Worm (Caenorhabditis elegans) whole organism, L4 larva: ENCODE data around the gene nhr-286.

Source experiments
- F26F4.8 ChIP-seq: fragments of 200-800 bp; sonication (Bioruptor generic); conservative IDR thresholded peaks from 2 replicates; pipeline ENCODE4 v1.3.6; 2022; ENCODE audit warnings: missing genetic modification characterization, missing compliant biosample characterization
- F44E2.7 ChIP-seq: fragments of 200-800 bp; sonication (Bioruptor generic); IDR thresholded peaks from 2 replicates; pipeline ENCODE4 v2.1.2; 2022; ENCODE audit warnings: missing genetic modification characterization, missing compliant biosample characterization
- F49E8.2 ChIP-seq: sonication (generic microtip); optimal IDR thresholded peaks from 2 replicates; lab custom pipeline; 2016; ENCODE audit warnings: missing compliant biosample characterization, mild to moderate bottlenecking, missing genetic modification characterization, borderline replicate concordance
- Y48G9A.11 ChIP-seq: fragments of 200-800 bp; sonication (Bioruptor generic); IDR thresholded peaks from 2 replicates; pipeline ENCODE4 v1.3.6; 2022; ENCODE audit warnings: missing genetic modification reagents, missing genetic modification characterization, missing compliant biosample characterization
- Y5F2A.4 ChIP-seq: fragments of 200-800 bp; sonication (Bioruptor generic); optimal IDR thresholded peaks from 2 replicates; lab custom pipeline; 2018; ENCODE audit warnings: mild to moderate bottlenecking, missing genetic modification characterization, missing compliant biosample characterization
- Y75B8A.6 ChIP-seq: fragments of 200-800 bp; sonication (Bioruptor generic); IDR thresholded peaks from 2 replicates; pipeline ENCODE4 v1.3.6; 2022; ENCODE audit warnings: missing genetic modification reagents, missing genetic modification characterization, missing compliant biosample characterization
- attf-4 ChIP-seq: sonication (generic microtip); optimal IDR thresholded peaks from 3 replicates; lab custom pipeline; 2017; ENCODE audit warnings: missing biosample characterization, missing genetic modification characterization
- ceh-82 ChIP-seq: sonication (generic microtip); optimal IDR thresholded peaks from 2 replicates; lab custom pipeline; 2017; ENCODE audit warnings: missing biosample characterization, missing genetic modification characterization
- daf-12 ChIP-seq: fragments of 150-350 bp; optimal IDR thresholded peaks from 2 replicates; lab custom pipeline; 2014; ENCODE audit warnings: missing biosample characterization, missing genetic modification reagents, missing genetic modification characterization
- daf-16 ChIP-seq, 3 experiments: sonication (generic microtip); optimal IDR thresholded peaks; 2 replicates each; lab custom pipeline; 2016 to 2017; ENCODE audit warnings: missing genetic modification characterization in 3 of 3, missing genetic modification reagents in 3 of 3, mild to moderate bottlenecking in 2 of 3, missing compliant biosample characterization in 2 of 3, missing biosample characterization in 1 of 3, moderate library complexity in 1 of 3
- daf-19 ChIP-seq: fragments of 200-800 bp; sonication (Bioruptor generic); conservative IDR thresholded peaks from 2 replicates; pipeline ENCODE4 v1.3.6; 2022; ENCODE audit warnings: missing genetic modification characterization, missing compliant biosample characterization
- dmd-6 ChIP-seq: fragments of 200-800 bp; sonication (Bioruptor generic); IDR thresholded peaks from 2 replicates; pipeline ENCODE4 v1.3.6; 2022; ENCODE audit warnings: missing genetic modification reagents, missing genetic modification characterization, missing compliant biosample characterization
- dmd-8 ChIP-seq: fragments of 200-800 bp; sonication (Bioruptor generic); IDR thresholded peaks from 2 replicates; pipeline ENCODE4 v1.3.6; 2022; ENCODE audit warnings: missing genetic modification characterization, missing compliant biosample characterization
- dve-1 ChIP-seq: sonication (generic microtip); optimal IDR thresholded peaks from 2 replicates; lab custom pipeline; 2017; ENCODE audit warnings: antibody characterized with exemption, mild to moderate bottlenecking, missing genetic modification characterization, missing compliant biosample characterization; ENCODE audit not compliant: insufficient read depth
- egl-43 ChIP-seq: fragments of 200-800 bp; sonication (Bioruptor generic); IDR thresholded peaks from 2 replicates; pipeline ENCODE4 v1.3.6; 2022; ENCODE audit warnings: missing genetic modification reagents, missing genetic modification characterization, missing compliant biosample characterization
- fkh-10 ChIP-seq: fragments of 150-350 bp; optimal IDR thresholded peaks from 2 replicates; lab custom pipeline; 2014; ENCODE audit warnings: missing biosample characterization, missing genetic modification reagents, missing genetic modification characterization
- fos-1 ChIP-seq: fragments of 150-350 bp; optimal IDR thresholded peaks from 2 replicates; lab custom pipeline; 2014; ENCODE audit warnings: missing biosample characterization, missing genetic modification characterization
- gei-8 ChIP-seq: fragments of 200-800 bp; sonication (Bioruptor generic); optimal IDR thresholded peaks from 2 replicates; lab custom pipeline; 2018; ENCODE audit warnings: mild to moderate bottlenecking, missing genetic modification characterization, missing compliant biosample characterization
- hlh-11 ChIP-seq: fragments of 200-800 bp; sonication (Bioruptor generic); optimal IDR thresholded peaks from 2 replicates; lab custom pipeline; 2018; ENCODE audit warnings: mild to moderate bottlenecking, missing genetic modification characterization, missing compliant biosample characterization
- hmg-1.1 ChIP-seq: fragments of 200-800 bp; sonication (Bioruptor generic); IDR thresholded peaks from 2 replicates; pipeline ENCODE4 v1.3.6; 2022; ENCODE audit warnings: missing genetic modification reagents, missing genetic modification characterization, missing compliant biosample characterization
- lim-7 ChIP-seq: fragments of 200-800 bp; sonication (Bioruptor generic); IDR thresholded peaks from 2 replicates; pipeline ENCODE4 v1.3.6; 2022; ENCODE audit warnings: missing genetic modification characterization, missing compliant biosample characterization
- lin-1 ChIP-seq: fragments of 200-800 bp; sonication (Bioruptor generic); IDR thresholded peaks from 2 replicates; pipeline ENCODE4 v1.3.6; 2022; ENCODE audit warnings: missing genetic modification reagents, missing genetic modification characterization, missing compliant biosample characterization
- lin-15B ChIP-seq: fragments of 150-350 bp; sonication (generic microtip); optimal IDR thresholded peaks from 3 replicates; lab custom pipeline; 2014; ENCODE audit warnings: missing biosample characterization, missing genetic modification characterization
- lir-3 ChIP-seq: sonication (generic microtip); optimal IDR thresholded peaks from 2 replicates; lab custom pipeline; 2016; ENCODE audit warnings: mild to moderate bottlenecking, missing genetic modification characterization, missing compliant biosample characterization
- madf-9 ChIP-seq: fragments of 200-800 bp; sonication (Bioruptor generic); conservative IDR thresholded peaks from 2 replicates; pipeline ENCODE4 v1.3.6; 2022; ENCODE audit warnings: missing genetic modification reagents, missing genetic modification characterization, missing compliant biosample characterization
- mdt-29 ChIP-seq: fragments of 200-800 bp; sonication (Bioruptor generic); IDR thresholded peaks from 2 replicates; pipeline ENCODE4 v1.3.6; 2022; ENCODE audit warnings: missing genetic modification reagents, missing genetic modification characterization, missing compliant biosample characterization
- mes-2 ChIP-seq: sonication (generic microtip); optimal IDR thresholded peaks from 2 replicates; lab custom pipeline; 2016; ENCODE audit warnings: missing genotype, mild to moderate bottlenecking, missing genetic modification characterization, missing compliant biosample characterization; ENCODE audit not compliant: poor library complexity, severe bottlenecking
- mxl-2 ChIP-seq: fragments of 200-800 bp; sonication (Bioruptor generic); conservative IDR thresholded peaks from 2 replicates; pipeline ENCODE4 v1.3.6; 2022; ENCODE audit warnings: missing genetic modification reagents, missing genetic modification characterization, missing compliant biosample characterization
- mxl-3 ChIP-seq: fragments of 200-800 bp; sonication (Bioruptor generic); optimal IDR thresholded peaks from 2 replicates; lab custom pipeline; 2018; ENCODE audit warnings: mild to moderate bottlenecking, missing genetic modification characterization, missing compliant biosample characterization
- nhr-10 ChIP-seq: fragments of 150-350 bp; optimal IDR thresholded peaks from 2 replicates; lab custom pipeline; 2014; ENCODE audit warnings: missing biosample characterization, missing genetic modification characterization
- nhr-102 ChIP-seq: sonication (generic microtip); optimal IDR thresholded peaks from 2 replicates; lab custom pipeline; 2016; ENCODE audit warnings: mild to moderate bottlenecking, missing genetic modification characterization, moderate library complexity, missing compliant biosample characterization
- nhr-11 ChIP-seq: fragments of 150-350 bp; optimal IDR thresholded peaks from 2 replicates; lab custom pipeline; 2014; ENCODE audit warnings: missing biosample characterization, missing genetic modification characterization
- nhr-28 ChIP-seq: fragments of 150-350 bp; optimal IDR thresholded peaks from 2 replicates; lab custom pipeline; 2014; ENCODE audit warnings: missing biosample characterization, missing genetic modification characterization
- nhr-41 ChIP-seq: fragments of 200-800 bp; sonication (Bioruptor generic); IDR thresholded peaks from 2 replicates; pipeline ENCODE4 v1.3.6; 2022; ENCODE audit warnings: missing genetic modification reagents, missing genetic modification characterization, missing compliant biosample characterization
- nhr-42 ChIP-seq: fragments of 200-800 bp; sonication (Bioruptor generic); IDR thresholded peaks from 2 replicates; pipeline ENCODE4 v1.3.6; 2022; ENCODE audit warnings: missing genetic modification characterization, missing compliant biosample characterization
- nhr-77 ChIP-seq: fragments of 150-350 bp; optimal IDR thresholded peaks from 2 replicates; lab custom pipeline; 2014; ENCODE audit warnings: missing biosample characterization, missing genetic modification characterization
- pqm-1 ChIP-seq: sonication (generic microtip); optimal IDR thresholded peaks from 2 replicates; lab custom pipeline; 2017; ENCODE audit warnings: missing biosample characterization, missing genetic modification characterization
- rbr-2 ChIP-seq: sonication (generic microtip); optimal IDR thresholded peaks from 2 replicates; lab custom pipeline; 2016; ENCODE audit warnings: missing genotype, missing genetic modification characterization, missing compliant biosample characterization
- snpc-4 ChIP-seq: fragments of 150-350 bp; optimal IDR thresholded peaks from 2 replicates; lab custom pipeline; 2014; ENCODE audit warnings: missing biosample characterization, missing genetic modification characterization
- spr-1 ChIP-seq: sonication (generic microtip); optimal IDR thresholded peaks from 2 replicates; lab custom pipeline; 2016; ENCODE audit warnings: mild to moderate bottlenecking, missing genetic modification characterization, missing compliant biosample characterization
- spr-3 ChIP-seq: fragments of 200-800 bp; sonication (Bioruptor generic); optimal IDR thresholded peaks from 2 replicates; lab custom pipeline; 2018; ENCODE audit warnings: mild to moderate bottlenecking, missing genetic modification characterization, missing compliant biosample characterization
- zag-1 ChIP-seq: fragments of 150-350 bp; optimal IDR thresholded peaks from 2 replicates; lab custom pipeline; 2014; ENCODE audit warnings: missing biosample characterization, missing genetic modification characterization
- zip-11 ChIP-seq: fragments of 200-800 bp; sonication (Bioruptor generic); IDR thresholded peaks from 2 replicates; pipeline ENCODE4 v1.3.6; 2022; ENCODE audit warnings: missing genetic modification characterization, missing compliant biosample characterization
- zip-2 ChIP-seq: fragments of 150-350 bp; optimal IDR thresholded peaks from 2 replicates; lab custom pipeline; 2014; ENCODE audit warnings: missing biosample characterization, missing genetic modification characterization
- ztf-11 ChIP-seq: fragments of 150-350 bp; optimal IDR thresholded peaks from 2 replicates; lab custom pipeline; 2014; ENCODE audit warnings: missing biosample characterization, missing genetic modification characterization

Gene nhr-286

ce11 chrV:7075646-7076045 lies 15.8 kb downstream of the nhr-286 start, which contains the start of gene npa-1:
npa-1 (plus strand) TSS chrV:7075787.
- TF ChIP-seq ztf-11 = no peak
- TF ChIP-seq spr-3 (GFP tag; lab: Kevin White, UChicago) = no peak
- TF ChIP-seq dve-1 (tag; lab: Kevin White, UChicago) = peak; percentile 26
- peak; percentile 13 for TF ChIP-seq nhr-77 (tag; lab: Kevin White, UChicago)
- TF ChIP-seq fos-1 (tag; lab: Kevin White, UChicago) = no peak
- no peak for TF ChIP-seq ceh-82
- no peak for TF ChIP-seq nhr-41 (GFP tag; lab: Robert Waterston, UW)
- TF ChIP-seq nhr-102 = peak; percentile 5
- no peak for TF ChIP-seq nhr-42 (GFP tag; lab: Robert Waterston, UW)
- TF ChIP-seq zip-2 (tag; lab: Kevin White, UChicago) = no peak
- no peak for TF ChIP-seq dmd-8
- no peak for TF ChIP-seq fkh-10 (GFP tag; lab: Kevin White, UChicago)
- peak; percentile 75 for TF ChIP-seq nhr-28
- no peak for TF ChIP-seq F26F4.8
- TF ChIP-seq hmg-1.1 (GFP tag; lab: Robert Waterston, UW) = no peak
- no peak for TF ChIP-seq daf-12 (tag; lab: Kevin White, UChicago)
- TF ChIP-seq daf-19 (GFP tag; lab: Robert Waterston, UW) = no peak
- TF ChIP-seq mxl-3 (GFP tag; lab: Kevin White, UChicago) = peak; percentile 19
- no peak for TF ChIP-seq spr-1 (tag; lab: Kevin White, UChicago)
- no peak for TF ChIP-seq gei-8 (GFP tag; lab: Kevin White, UChicago)
- TF ChIP-seq dmd-6 (GFP tag; lab: Robert Waterston, UW) = peak; percentile 43
- peak; percentile 60 for TF ChIP-seq pqm-1 (tag; lab: Kevin White, UChicago)
- TF ChIP-seq mdt-29 = no peak
- no peak for TF ChIP-seq zag-1
- no peak for TF ChIP-seq lim-7 (GFP tag; lab: Robert Waterston, UW)
- TF ChIP-seq nhr-11 (tag; lab: Kevin White, UChicago) = no peak
- TF ChIP-seq Y5F2A.4 (GFP tag; lab: Kevin White, UChicago) = no peak
- TF ChIP-seq F49E8.2 (tag; lab: Kevin White, UChicago) = no peak
- TF ChIP-seq snpc-4 (tag; lab: Kevin White, UChicago) = no peak
- peak; percentile 61 for TF ChIP-seq hlh-11 (tag; lab: Kevin White, UChicago)
- 0 out of 2 replicates have a peak, but pooled peaks have one; percentile 18 for TF ChIP-seq lin-1 (GFP tag; lab: Robert Waterston, UW)
- peak; percentile 18 for TF ChIP-seq mes-2 (tag; lab: Kevin White, UChicago)
- no peak for TF ChIP-seq egl-43 (GFP tag; lab: Robert Waterston, UW)
- TF ChIP-seq daf-16 (GFP tag; optimal IDR thresholded peaks at IDR 0.05; lab: Kevin White, UChicago) = no peak
- peak; percentile 51 for TF ChIP-seq daf-16 (tag; optimal IDR thresholded peaks at IDR 0.05; lab: Kevin White, UChicago)
- no peak for TF ChIP-seq Y48G9A.11 (GFP tag; lab: Robert Waterston, UW)

DNA sequence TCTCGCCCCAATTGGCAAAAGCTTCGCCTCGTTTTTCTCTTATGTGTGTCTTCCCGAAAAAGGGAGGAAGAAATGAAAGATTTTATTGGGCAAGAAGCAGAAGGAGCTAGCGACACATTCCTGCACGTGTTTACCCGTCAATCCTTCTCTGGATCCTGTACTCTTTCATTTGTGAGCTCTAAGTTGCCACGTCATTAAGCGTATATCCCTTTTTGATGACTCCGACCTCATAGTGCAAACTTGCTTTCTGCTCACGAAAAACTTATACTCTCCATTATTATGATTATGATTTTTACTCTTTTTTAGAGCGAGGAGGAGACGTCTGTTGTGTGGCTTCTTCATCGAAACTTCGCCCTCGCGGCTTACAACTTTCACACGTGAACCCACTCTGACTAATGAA lies 19.1 kb downstream of the nhr-286 start, which contains the start of gene F27B10.1:
TSS of gene F27B10.1 (plus strand) at position 301 of the 400 bp plus-strand sequence.
- TF ChIP-seq dmd-6 (GFP tag; lab: Robert Waterston, UW) (no peak), ceh-82 (no peak), attf-4 (tag; lab: Kevin White, UChicago) (no peak), F44E2.7 (GFP tag; lab: Robert Waterston, UW) (no peak), madf-9 (GFP tag; lab: Robert Waterston, UW) (no peak), mxl-3 (GFP tag; lab: Kevin White, UChicago) (no peak), daf-16 (GFP tag; optimal IDR thresholded peaks at IDR 0.05; lab: Kevin White, UChicago) (no peak), daf-16 (tag; optimal IDR thresholded peaks at IDR 0.05; lab: Kevin White, UChicago) (no peak), nhr-10 (tag; lab: Kevin White, UChicago) (no peak), mxl-2 (GFP tag; lab: Robert Waterston, UW) (no peak), nhr-28 (no peak), lir-3 (tag; lab: Kevin White, UChicago) (no peak), Y75B8A.6 (no peak), rbr-2 (tag; lab: Kevin White, UChicago) (no peak), lin-15B (tag; lab: Kevin White, UChicago) (no peak), zip-11 (GFP tag; lab: Robert Waterston, UW) (no peak), Y48G9A.11 (GFP tag; lab: Robert Waterston, UW) (no peak)
